Fruit fly (Drosophila melanogaster) whole organism, embryonic: ENCODE data around the gene CG43321.

Source experiments
- Atf6 ChIP-seq: fragments of 200-800 bp; sonication (Bioruptor generic); IDR thresholded peaks from 2 replicates; pipeline ENCODE4 v1.3.6; 2022; ENCODE audit warnings: missing biosample characterization, missing genetic modification characterization
- CG10959 ChIP-seq: fragments of 200-800 bp; sonication (Bioruptor generic); IDR thresholded peaks from 2 replicates; pipeline ENCODE4 v1.3.6; 2022; ENCODE audit warnings: missing biosample characterization, missing genetic modification characterization
- CG11398 ChIP-seq: fragments of 200-800 bp; sonication (Bioruptor generic); optimal IDR thresholded peaks from 2 replicates; lab custom pipeline; 2016; ENCODE audit warnings: missing biosample characterization, missing genetic modification characterization
- CG1602 ChIP-seq: fragments of 200-800 bp; sonication (Bioruptor generic); optimal IDR thresholded peaks from 3 replicates; lab custom pipeline; 2016; ENCODE audit warnings: missing biosample characterization, missing genetic modification characterization
- CG16779 ChIP-seq: fragments of 200-800 bp; sonication (Bioruptor generic); IDR thresholded peaks from 2 replicates; pipeline ENCODE4 v1.3.6; 2022; ENCODE audit warnings: missing biosample characterization, missing genetic modification characterization
- CG16815 ChIP-seq: fragments of 200-800 bp; sonication (Bioruptor generic); optimal IDR thresholded peaks from 3 replicates; lab custom pipeline; 2017; ENCODE audit warnings: missing biosample characterization, mild to moderate bottlenecking, missing genetic modification characterization
- CG1792 ChIP-seq: fragments of 200-800 bp; sonication (Bioruptor generic); optimal IDR thresholded peaks from 2 replicates; lab custom pipeline; 2016; ENCODE audit warnings: missing biosample characterization, missing genetic modification characterization
- CG2116 ChIP-seq: fragments of 200-800 bp; sonication (Bioruptor generic); optimal IDR thresholded peaks from 3 replicates; lab custom pipeline; 2018; ENCODE audit warnings: missing biosample characterization, mild to moderate bottlenecking, missing genetic modification characterization
- CG34422 ChIP-seq: fragments of 200-800 bp; sonication (Bioruptor generic); IDR thresholded peaks from 3 replicates; pipeline ENCODE4 v1.3.6; 2022; ENCODE audit warnings: missing biosample characterization, missing genetic modification characterization
- CG4820 ChIP-seq: fragments of 200-800 bp; sonication (Bioruptor generic); optimal IDR thresholded peaks from 3 replicates; lab custom pipeline; 2016; ENCODE audit warnings: missing biosample characterization, missing genetic modification characterization
- CG5180 ChIP-seq: fragments of 200-800 bp; sonication (Bioruptor generic); optimal IDR thresholded peaks from 3 replicates; lab custom pipeline; 2017; ENCODE audit warnings: missing biosample characterization, missing genetic modification characterization, mild to moderate bottlenecking, moderate library complexity, missing genetic modification reagents
- CG6654 ChIP-seq: fragments of 200-800 bp; sonication (Bioruptor generic); optimal IDR thresholded peaks from 2 replicates; lab custom pipeline; 2017; ENCODE audit warnings: missing biosample characterization, mild to moderate bottlenecking, missing genetic modification characterization
- CG7271 ChIP-seq: fragments of 200-800 bp; sonication (Bioruptor generic); optimal IDR thresholded peaks from 2 replicates; lab custom pipeline; 2018; ENCODE audit warnings: missing biosample characterization, mild to moderate bottlenecking, missing genetic modification characterization, moderate library complexity
- CG8089 ChIP-seq: fragments of 200-800 bp; sonication (Bioruptor generic); optimal IDR thresholded peaks from 3 replicates; lab custom pipeline; 2016; ENCODE audit warnings: missing biosample characterization, missing genetic modification characterization
- CG9215 ChIP-seq: fragments of 200-800 bp; sonication (Bioruptor generic); IDR thresholded peaks from 2 replicates; pipeline ENCODE4 v1.3.6; 2022; ENCODE audit warnings: missing biosample characterization, missing genetic modification characterization
- CG9876 ChIP-seq: fragments of 200-800 bp; sonication (Bioruptor generic); optimal IDR thresholded peaks from 2 replicates; lab custom pipeline; 2016; ENCODE audit warnings: missing biosample characterization, missing genetic modification characterization
- Camta ChIP-seq: fragments of 200-800 bp; sonication (Bioruptor generic); optimal IDR thresholded peaks from 2 replicates; lab custom pipeline; 2016; ENCODE audit warnings: missing biosample characterization, missing genetic modification characterization
- D ChIP-seq, 2 experiments: fragments of 200-800 bp in 1 of 2; fragments of >200 bp in 1 of 2; sonication (Bioruptor generic) in 1 of 2; optimal IDR thresholded peaks; 2 replicates in 1 of 2; 3 replicates in 1 of 2; lab custom pipeline; 2017; ENCODE audit warnings: mild to moderate bottlenecking in 1 of 2, missing biosample characterization in 1 of 2, missing genetic modification characterization in 1 of 2, missing genetic modification reagents in 1 of 2
- Dip3 ChIP-seq: fragments of 200-800 bp; sonication (Bioruptor generic); optimal IDR thresholded peaks from 3 replicates; lab custom pipeline; 2016; ENCODE audit warnings: missing biosample characterization, missing genetic modification characterization
- Dp ChIP-seq: fragments of 200-800 bp; sonication (Bioruptor generic); optimal IDR thresholded peaks from 2 replicates; lab custom pipeline; 2018; ENCODE audit warnings: missing biosample characterization, mild to moderate bottlenecking, missing genetic modification characterization, moderate library complexity
- Fer3 ChIP-seq: fragments of 200-800 bp; sonication (Bioruptor generic); optimal IDR thresholded peaks from 2 replicates; lab custom pipeline; 2018; ENCODE audit warnings: missing biosample characterization, mild to moderate bottlenecking, missing genetic modification characterization, moderate library complexity
- HLH3B ChIP-seq: fragments of 200-800 bp; sonication (Bioruptor generic); IDR thresholded peaks from 2 replicates; pipeline ENCODE4 v1.3.6; 2022; ENCODE audit warnings: missing biosample characterization, missing genetic modification characterization
- HLH4C ChIP-seq: fragments of 200-800 bp; sonication (Bioruptor generic); IDR thresholded peaks from 3 replicates; pipeline ENCODE4 v1.3.6; 2022; ENCODE audit warnings: missing biosample characterization, missing genetic modification characterization; ENCODE audit not compliant: partially characterized antibody
- Hmr ChIP-seq: fragments of 200-800 bp; sonication (Bioruptor generic); optimal IDR thresholded peaks from 3 replicates; lab custom pipeline; 2017; ENCODE audit warnings: mild to moderate bottlenecking, missing biosample characterization, missing genetic modification reagents, missing genetic modification characterization
- MESR4 ChIP-seq: fragments of 200-800 bp; sonication (Bioruptor generic); optimal IDR thresholded peaks from 2 replicates; lab custom pipeline; 2018; ENCODE audit warnings: missing biosample characterization, mild to moderate bottlenecking, missing genetic modification characterization, moderate library complexity
- Mad ChIP-seq: fragments of 200-800 bp; sonication (Bioruptor generic); optimal IDR thresholded peaks from 2 replicates; lab custom pipeline; 2016; ENCODE audit warnings: missing biosample characterization, missing genetic modification characterization
- NC2α ChIP-seq: fragments of 200-800 bp; sonication (Bioruptor generic); optimal IDR thresholded peaks from 2 replicates; lab custom pipeline; 2016; ENCODE audit warnings: missing biosample characterization, missing genetic modification characterization
- NFAT ChIP-seq: fragments of 200-800 bp; sonication (Bioruptor generic); IDR thresholded peaks from 2 replicates; pipeline ENCODE4 v1.3.6; 2022; ENCODE audit warnings: missing biosample characterization, missing genetic modification characterization
- NK7.1 ChIP-seq: fragments of 200-800 bp; sonication (Bioruptor generic); optimal IDR thresholded peaks from 3 replicates; lab custom pipeline; 2016; ENCODE audit warnings: missing biosample characterization, missing genetic modification characterization
- Rfx ChIP-seq: fragments of 200-800 bp; sonication (Bioruptor generic); IDR thresholded peaks from 2 replicates; pipeline ENCODE4 v1.3.6; 2022; ENCODE audit warnings: missing biosample characterization, missing genetic modification characterization
- Stat92E ChIP-seq, 3 experiments: fragments of >200 bp in 2 of 3; fragments of 200-800 bp in 1 of 3; sonication (Bioruptor generic) in 1 of 3; optimal IDR thresholded peaks; 2 replicates each; lab custom pipeline; 2017 to 2019; ENCODE audit warnings: missing biosample characterization in 3 of 3, missing genetic modification characterization in 3 of 3, mild to moderate bottlenecking in 1 of 3, moderate library complexity in 1 of 3
- Trl ChIP-seq, 3 experiments: fragments of >200 bp in 2 of 3; fragments of 200-800 bp in 1 of 3; sonication (Bioruptor generic) in 1 of 3; optimal IDR thresholded peaks; 2 replicates in 1 of 3; 3 replicates in 2 of 3; lab custom pipeline; 2016 to 2017; ENCODE audit warnings: missing biosample characterization in 1 of 3, missing genetic modification characterization in 1 of 3
- Vsx1 ChIP-seq: fragments of 200-800 bp; sonication (Bioruptor generic); optimal IDR thresholded peaks from 2 replicates; lab custom pipeline; 2017; ENCODE audit warnings: missing biosample characterization, mild to moderate bottlenecking, missing genetic modification characterization, missing genetic modification reagents
- bab2 ChIP-seq: fragments of 200-800 bp; sonication (Bioruptor generic); optimal IDR thresholded peaks from 2 replicates; lab custom pipeline; 2016; ENCODE audit warnings: missing biosample characterization, missing genetic modification characterization
- ci ChIP-seq: fragments of 200-800 bp; sonication (Bioruptor generic); IDR thresholded peaks from 3 replicates; pipeline ENCODE4 v1.3.6; 2022; ENCODE audit warnings: missing biosample characterization, missing genetic modification characterization
- da ChIP-seq: fragments of 200-800 bp; sonication (Bioruptor generic); optimal IDR thresholded peaks from 2 replicates; lab custom pipeline; 2016; ENCODE audit warnings: missing biosample characterization, missing genetic modification characterization
- gce ChIP-seq: fragments of 200-800 bp; sonication (Bioruptor generic); IDR thresholded peaks from 3 replicates; pipeline ENCODE4 v1.3.6; 2022; ENCODE audit warnings: missing biosample characterization, missing genetic modification characterization
- gcm ChIP-seq: fragments of 200-800 bp; sonication (Bioruptor generic); optimal IDR thresholded peaks from 2 replicates; lab custom pipeline; 2019; ENCODE audit warnings: missing biosample characterization, mild to moderate bottlenecking, missing genetic modification characterization, moderate library complexity
- gcm2 ChIP-seq: fragments of 200-800 bp; sonication (Bioruptor generic); optimal IDR thresholded peaks from 2 replicates; lab custom pipeline; 2016; ENCODE audit warnings: missing biosample characterization, missing genetic modification characterization
- gem ChIP-seq: fragments of 200-800 bp; sonication (Bioruptor generic); optimal IDR thresholded peaks from 2 replicates; lab custom pipeline; 2019; ENCODE audit warnings: missing biosample characterization, mild to moderate bottlenecking, missing genetic modification characterization, moderate library complexity
- jigr1 ChIP-seq: fragments of 200-800 bp; sonication (Bioruptor generic); IDR thresholded peaks from 3 replicates; pipeline ENCODE4 v1.3.6; 2022; ENCODE audit warnings: missing biosample characterization, missing genetic modification characterization
- nerfin-2 ChIP-seq: fragments of 200-800 bp; sonication (Bioruptor generic); IDR thresholded peaks from 2 replicates; pipeline ENCODE4 v1.3.6; 2022; ENCODE audit warnings: missing biosample characterization, missing genetic modification characterization; ENCODE audit not compliant: partially characterized antibody
- pnt ChIP-seq: fragments of 200-800 bp; sonication (Bioruptor generic); optimal IDR thresholded peaks from 3 replicates; lab custom pipeline; 2016; ENCODE audit warnings: missing biosample characterization, missing genetic modification characterization
- run ChIP-seq: fragments of 200-800 bp; sonication (Bioruptor generic); optimal IDR thresholded peaks from 3 replicates; lab custom pipeline; 2018; ENCODE audit warnings: missing biosample characterization, mild to moderate bottlenecking, missing genetic modification characterization
- sens ChIP-seq: fragments of 200-800 bp; sonication (Bioruptor generic); peaks from one replicate; lab custom pipeline; 2016; ENCODE audit warnings: missing biosample characterization, missing genetic modification characterization
- shn ChIP-seq: fragments of 200-800 bp; sonication (Bioruptor generic); optimal IDR thresholded peaks from 3 replicates; lab custom pipeline; 2016; ENCODE audit warnings: missing biosample characterization, missing genetic modification characterization
- trem ChIP-seq: fragments of 200-800 bp; optimal IDR thresholded peaks from 3 replicates; lab custom pipeline; 2019; ENCODE audit warnings: missing biosample characterization, mild to moderate bottlenecking, missing genetic modification characterization, moderate library complexity
- tup ChIP-seq: fragments of 200-800 bp; sonication (Bioruptor generic); optimal IDR thresholded peaks from 2 replicates; lab custom pipeline; 2016; ENCODE audit warnings: missing biosample characterization, mild to moderate bottlenecking, missing genetic modification characterization, moderate library complexity
- zfh1 ChIP-seq: fragments of 200-800 bp; sonication (Bioruptor generic); IDR thresholded peaks from 3 replicates; pipeline ENCODE4 v1.3.6; 2022; ENCODE audit warnings: missing biosample characterization, missing genetic modification characterization

Gene CG43321

DNA sequence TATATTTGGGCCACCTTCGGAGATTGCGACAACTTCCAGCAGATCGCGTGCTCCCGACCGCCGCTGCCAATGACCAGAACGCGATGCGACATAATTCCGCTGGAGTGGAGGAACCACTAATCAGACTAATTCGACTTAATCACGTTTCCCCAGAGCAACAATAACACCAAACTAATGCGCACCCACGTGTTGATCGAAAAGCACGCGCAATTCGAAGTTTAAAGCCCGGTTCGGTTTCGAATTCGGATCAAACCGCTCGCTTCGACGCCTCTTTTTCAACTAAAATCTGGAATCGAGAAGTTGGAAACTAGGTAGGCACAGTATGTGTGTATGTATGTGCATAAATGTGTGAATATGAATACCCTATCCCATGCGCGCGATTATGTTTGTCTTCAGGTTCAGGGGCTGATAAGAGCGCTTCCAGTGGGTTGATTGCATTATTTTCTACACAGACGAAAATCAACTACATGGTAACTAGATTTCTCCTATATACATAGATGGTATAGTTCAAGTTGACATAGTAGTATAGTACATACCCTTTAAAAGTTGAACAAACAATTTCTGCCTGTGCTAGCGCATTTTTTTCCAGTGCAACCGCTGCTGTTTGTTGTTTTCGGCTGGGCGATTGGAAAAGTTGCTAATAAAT, 11.7 kb downstream of the CG43321 start, which contains the start of gene Gart (continued):
- peak; percentile 59 for TF ChIP-seq CG8089 (GFP tag; lab: Kevin White, UChicago)
- peak; percentile 9 for TF ChIP-seq MESR4 (GFP tag; lab: Kevin White, UChicago)
- TF ChIP-seq da (GFP tag; lab: Kevin White, UChicago), result no peak
- TF ChIP-seq CG2116 (GFP tag; lab: Kevin White, UChicago), result peak; percentile 10
- TF ChIP-seq CG34422 (GFP tag; lab: Robert Waterston, UW), result no peak
- TF ChIP-seq gcm (GFP tag; lab: Kevin White, UChicago), result peak; percentile 52
- TF ChIP-seq run (tag; lab: Kevin White, UChicago), result no peak
- no peak for TF ChIP-seq CG5180 (GFP tag; lab: Kevin White, UChicago)
- peak; percentile 36 for TF ChIP-seq NFAT (GFP tag; lab: Robert Waterston, UW)
- TF ChIP-seq NK7.1, result no peak
- TF ChIP-seq CG11398 (GFP tag; lab: Kevin White, UChicago), result peak; percentile 52
- no peak for TF ChIP-seq Dp (GFP tag; lab: Kevin White, UChicago)
- peak; percentile 34 for TF ChIP-seq Mad
- peak; percentile 84 for TF ChIP-seq Rfx (GFP tag; lab: Robert Waterston, UW)
- TF ChIP-seq zfh1 (GFP tag; lab: Robert Waterston, UW), result peak; percentile 68; the same call in 2 of the 3 replicates
- TF ChIP-seq gcm2 (GFP tag; lab: Kevin White, UChicago), result no peak
- TF ChIP-seq HLH3B (GFP tag; lab: Robert Waterston, UW), result peak; percentile 70; the same call in 1 of the 2 replicates
- TF ChIP-seq CG6654 (GFP tag; lab: Kevin White, UChicago), result no peak
- peak; percentile 92 for TF ChIP-seq sens
- TF ChIP-seq nerfin-2, result no peak
- no peak for TF ChIP-seq HLH4C
- TF ChIP-seq CG1602 (GFP tag; lab: Kevin White, UChicago), result peak; percentile 37
- TF ChIP-seq bab2 (GFP tag; lab: Kevin White, UChicago), result peak; percentile 59
- TF ChIP-seq Hmr (GFP tag; lab: Kevin White, UChicago), result peak; percentile 76
- peak; percentile 0 for TF ChIP-seq CG16815
- peak; percentile 75 for TF ChIP-seq CG1792 (GFP tag; lab: Kevin White, UChicago)
- no peak for TF ChIP-seq Stat92E (GFP tag; optimal IDR thresholded peaks at IDR 0.05; lab: Kevin White, UChicago)
- TF ChIP-seq NC2α, result no peak
- TF ChIP-seq Trl (optimal IDR thresholded peaks at IDR 0.05; lab: Kevin White, UChicago), result no peak
- peak; percentile 69 for TF ChIP-seq Trl (GFP tag; optimal IDR thresholded peaks at IDR 0.05; lab: Kevin White, UChicago)
- no peak for TF ChIP-seq CG16779 (GFP tag; lab: Robert Waterston, UW)
- no peak for TF ChIP-seq jigr1
- TF ChIP-seq D (optimal IDR thresholded peaks at IDR 0.05; lab: Kevin White, UChicago), result no peak
- peak; percentile 23 for TF ChIP-seq D (GFP tag; optimal IDR thresholded peaks at IDR 0.05; lab: Kevin White, UChicago)
- no peak for TF ChIP-seq trem
- peak; percentile 79 for TF ChIP-seq ci
- peak; percentile 53 for TF ChIP-seq shn
- TF ChIP-seq tup (GFP tag; lab: Kevin White, UChicago), result peak; percentile 24
- peak; percentile 50; the same call in 1 of the 2 replicates for TF ChIP-seq Atf6 (GFP tag; lab: Robert Waterston, UW)
- TF ChIP-seq CG9876 (GFP tag; lab: Kevin White, UChicago), result peak; percentile 59
- TF ChIP-seq CG10959 (GFP tag; lab: Robert Waterston, UW), result no peak; the same call in 1 of the 2 replicates
- no peak for TF ChIP-seq CG9215 (GFP tag; lab: Robert Waterston, UW)
- peak; percentile 46 for TF ChIP-seq Vsx1 (GFP tag; lab: Kevin White, UChicago)
- peak; percentile 22 for TF ChIP-seq Camta (GFP tag; lab: Kevin White, UChicago)
- peak; percentile 36 for TF ChIP-seq Dip3
- TF ChIP-seq CG7271 (tag; lab: Kevin White, UChicago), result no peak
- no peak for TF ChIP-seq gce (GFP tag; lab: Robert Waterston, UW)
- peak; percentile 16 for TF ChIP-seq Fer3
- TF ChIP-seq gem (tag; lab: Kevin White, UChicago), result peak; percentile 84
- peak; percentile 55 for TF ChIP-seq pnt (GFP tag; lab: Kevin White, UChicago)
- TF ChIP-seq CG4820 (GFP tag; lab: Kevin White, UChicago), result peak; percentile 59
